Fruit fly (Drosophila melanogaster): Measurements from ENCODE around the gene CG17568.
A peak's percentile ranks its signal among the peaks of the same experiment; 100 is the strongest.

CG17568 gene

DNA sequence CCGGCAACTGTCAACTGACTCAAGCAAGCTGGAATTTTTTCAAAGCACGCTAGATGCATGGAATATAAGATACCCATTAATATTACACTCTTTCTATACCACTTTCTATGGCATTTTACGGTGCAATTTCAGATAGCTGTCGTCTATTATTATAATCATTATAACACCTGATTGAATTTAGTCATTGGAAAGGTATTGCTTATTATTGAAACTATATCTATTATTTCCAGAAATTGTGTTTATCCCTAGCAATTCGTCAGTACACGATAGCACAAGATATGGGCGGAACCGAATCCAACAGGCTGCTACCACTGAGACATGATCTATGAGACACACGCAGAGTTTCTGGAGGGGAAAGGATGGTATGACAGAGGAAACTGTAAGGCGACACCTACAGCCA lies 38.0 kb upstream of the CG17568 start (continued):
- peak; percentile 59 for TF ChIP-seq CG10979 (tag; optimal IDR thresholded peaks at IDR 0.05)
- no peak for TF ChIP-seq CG13894 (tag; optimal IDR thresholded peaks at IDR 0.05)
- no peak for TF ChIP-seq Neu2 (GFP tag; optimal IDR thresholded peaks at IDR 0.05; ENCODE audit: borderline replicate concordance)
- TF ChIP-seq CG8765 (GFP tag; IDR thresholded peaks at IDR 0.05), result peak; percentile 29; the same call in 1 of the 2 replicates
- peak in 1 of 2 experiments; percentile 75 for TF ChIP-seq pan (optimal IDR thresholded peaks at IDR 0.05)
- TF ChIP-seq pan (GFP tag; optimal IDR thresholded peaks at IDR 0.05 in 1 of 2, IDR thresholded peaks at IDR 0.05 in 1 of 2), result peak in 1 of 2 experiments; percentile 66
- no peak for TF ChIP-seq pita (GFP tag; optimal IDR thresholded peaks at IDR 0.05)
- no peak for TF ChIP-seq bbx (GFP tag; IDR thresholded peaks at IDR 0.05; ENCODE audit: partially characterized antibody)
- peak; percentile 12; the same call in 1 of the 3 replicates for TF ChIP-seq CG14860 (GFP tag; IDR thresholded peaks at IDR 0.05; ENCODE audit: partially characterized antibody)
- TF ChIP-seq gce (GFP tag; IDR thresholded peaks at IDR 0.05), result no peak
- no peak for TF ChIP-seq C15 (GFP tag; IDR thresholded peaks at IDR 0.05)
- TF ChIP-seq nom (GFP tag; optimal IDR thresholded peaks at IDR 0.05), result no peak
- TF ChIP-seq Atf3 (GFP tag; optimal IDR thresholded peaks at IDR 0.05), result no peak
- TF ChIP-seq CG18599 (GFP tag; optimal IDR thresholded peaks at IDR 0.05), result no peak
- TF ChIP-seq disco-r (GFP tag; optimal IDR thresholded peaks at IDR 0.05), result no peak
- TF ChIP-seq CG7556 (GFP tag; optimal IDR thresholded peaks at IDR 0.05), result no peak
- peak; percentile 23; the same call in 1 of the 2 replicates for TF ChIP-seq CG10959 (GFP tag; IDR thresholded peaks at IDR 0.05)
- no peak for TF ChIP-seq CG10321 (GFP tag; IDR thresholded peaks at IDR 0.05)
- no peak for TF ChIP-seq exex (tag; optimal IDR thresholded peaks at IDR 0.05)
- no peak for TF ChIP-seq Dek (tag; optimal IDR thresholded peaks at IDR 0.05)
- no peak for TF ChIP-seq CG6683 (GFP tag; optimal IDR thresholded peaks at IDR 0.05)
- no peak for TF ChIP-seq ranshi (GFP tag; IDR thresholded peaks at IDR 0.05)
- TF ChIP-seq CG3995 (GFP tag; optimal IDR thresholded peaks at IDR 0.05), result no peak
- peak; percentile 34 for TF ChIP-seq CG10209 (GFP tag; optimal IDR thresholded peaks at IDR 0.05)
- TF ChIP-seq Hmr (GFP tag; optimal IDR thresholded peaks at IDR 0.05), result no peak
- no peak for TF ChIP-seq twi (tag; optimal IDR thresholded peaks at IDR 0.05)
- no peak for TF ChIP-seq pzg (GFP tag; optimal IDR thresholded peaks at IDR 0.05)
- no peak for TF ChIP-seq zen2 (GFP tag; IDR thresholded peaks at IDR 0.05; ENCODE audit: partially characterized antibody)
- TF ChIP-seq otp (GFP tag; IDR thresholded peaks at IDR 0.05), result 0 out of 3 replicates have a peak, but pooled peaks have one; percentile 15
- no peak for TF ChIP-seq GATAe (GFP tag; conservative IDR thresholded peaks at IDR 0.05)
- TF ChIP-seq lola (GFP tag; optimal IDR thresholded peaks at IDR 0.05), result peak in 1 of 3 experiments; percentile 60
- no peak for TF ChIP-seq CG7987 (GFP tag; optimal IDR thresholded peaks at IDR 0.05)
- TF ChIP-seq CG3847 (GFP tag; IDR thresholded peaks at IDR 0.05), result no peak
- no peak for TF ChIP-seq CG12942 (GFP tag; optimal IDR thresholded peaks at IDR 0.05)
- no peak for TF ChIP-seq CG30431 (GFP tag; optimal IDR thresholded peaks at IDR 0.05)
- no peak for TF ChIP-seq CG10431 (GFP tag; optimal IDR thresholded peaks at IDR 0.05)
- no peak for TF ChIP-seq CG2120 (GFP tag; optimal IDR thresholded peaks at IDR 0.05)
- no peak for TF ChIP-seq usp (GFP tag; optimal IDR thresholded peaks at IDR 0.05)
- no peak for TF ChIP-seq NC2β (GFP tag; optimal IDR thresholded peaks at IDR 0.05)
- TF ChIP-seq h (optimal IDR thresholded peaks at IDR 0.05), result no peak
- peak; percentile 38 for TF ChIP-seq CG16815 (GFP tag; optimal IDR thresholded peaks at IDR 0.05)
- TF ChIP-seq fd64A (GFP tag; optimal IDR thresholded peaks at IDR 0.05), result no peak
- no peak for TF ChIP-seq Aef1 (GFP tag; IDR thresholded peaks at IDR 0.05)
- no peak for TF ChIP-seq ewg (GFP tag; optimal IDR thresholded peaks at IDR 0.05)
- no peak for TF ChIP-seq CG7928 (GFP tag; optimal IDR thresholded peaks at IDR 0.05)
- TF ChIP-seq CG1602 (GFP tag; optimal IDR thresholded peaks at IDR 0.05), result peak; percentile 16
- no peak for TF ChIP-seq CG3407 (GFP tag; optimal IDR thresholded peaks at IDR 0.05)
- no peak for TF ChIP-seq Hr3 (GFP tag; optimal IDR thresholded peaks at IDR 0.05)
- TF ChIP-seq MBD-R2 (GFP tag; IDR thresholded peaks at IDR 0.05), result no peak
- no peak for TF ChIP-seq prd (optimal IDR thresholded peaks at IDR 0.05)
- TF ChIP-seq prd (GFP tag; IDR thresholded peaks at IDR 0.05), result peak; percentile 63; the same call in 2 of the 3 replicates
